Fruit fly (Drosophila melanogaster) whole organism, prepupa: ENCODE measurements around the gene Hydr2.

Experiments
- Blimp-1 ChIP-seq: fragments of 200-800 bp; sonication (Bioruptor generic); optimal IDR thresholded peaks from 3 replicates; lab custom pipeline; 2017; ENCODE audit warnings: missing biosample characterization, missing genetic modification characterization, mild to moderate bottlenecking, moderate library complexity, missing genetic modification reagents
- CG11294 ChIP-seq: fragments of 200-800 bp; sonication (Bioruptor generic); IDR thresholded peaks from 2 replicates; pipeline ENCODE4 v1.3.6; 2022; ENCODE audit warnings: missing biosample characterization, missing genetic modification characterization
- CG34406 ChIP-seq: fragments of 200-800 bp; sonication (Bioruptor generic); optimal IDR thresholded peaks from 3 replicates; lab custom pipeline; 2016; ENCODE audit warnings: missing biosample characterization, missing genetic modification characterization
- CG6163 ChIP-seq: fragments of 200-800 bp; sonication (Bioruptor generic); IDR thresholded peaks from 3 replicates; pipeline ENCODE4 v1.3.6; 2022; ENCODE audit warnings: missing biosample characterization, missing genetic modification characterization
- CG6854 ChIP-seq: fragments of 200-800 bp; sonication (Bioruptor generic); optimal IDR thresholded peaks from 2 replicates; lab custom pipeline; 2017; ENCODE audit warnings: missing biosample characterization, mild to moderate bottlenecking, missing genetic modification characterization
- Ets21C ChIP-seq: fragments of 200-800 bp; sonication (Bioruptor generic); optimal IDR thresholded peaks from 3 replicates; lab custom pipeline; 2016; ENCODE audit warnings: missing biosample characterization, missing genetic modification characterization
- Gug ChIP-seq: fragments of 200-800 bp; sonication (Bioruptor generic); IDR thresholded peaks from 2 replicates; pipeline ENCODE4 v1.3.6; 2022; ENCODE audit warnings: missing biosample characterization, missing genetic modification characterization
- Hr39 ChIP-seq: fragments of 200-800 bp; sonication (Bioruptor generic); optimal IDR thresholded peaks from 2 replicates; lab custom pipeline; 2016; ENCODE audit warnings: missing biosample characterization, missing genetic modification characterization
- fkh ChIP-seq: fragments of 200-800 bp; sonication (Bioruptor generic); optimal IDR thresholded peaks from 3 replicates; lab custom pipeline; 2017; ENCODE audit warnings: missing biosample characterization, mild to moderate bottlenecking, missing genetic modification characterization, moderate library complexity

- TF ChIP-seq Gug (GFP tag; lab: Robert Waterston, UW) (no peak), Hr39 (no peak), fkh (GFP tag; lab: Kevin White, UChicago) (no peak), CG34406 (no peak), Ets21C (no peak), CG6854 (GFP tag; lab: Kevin White, UChicago) (no peak), CG11294 (GFP tag; lab: Robert Waterston, UW) (no peak), CG6163 (GFP tag; lab: Robert Waterston, UW) (no peak), Blimp-1 (no peak)
Measured at dm6 chr2L:3183205-3183604, 19.8 kb downstream of the Hydr2 start.
